Fruit fly (Drosophila melanogaster): ENCODE data around the gene CG43394.

- TF ChIP-seq CTCF (optimal IDR thresholded peaks at IDR 0.05) (no peak), CG8478 (optimal IDR thresholded peaks at IDR 0.05) (no peak)
Measured at dm6 chr2L:8204366-8204765, 58.8 kb downstream of the CG43394 start.

Measured in S2 (cell line).